Worm (Caenorhabditis elegans) whole organism, late embryonic: ENCODE measurements around the gene C13A10.1.

Source experiments
- C38D4.7 ChIP-seq: fragments of 200-800 bp; sonication (Bioruptor generic); optimal IDR thresholded peaks from 2 replicates; lab custom pipeline; 2018; ENCODE audit warnings: mild to moderate bottlenecking, missing genetic modification characterization, moderate library complexity, missing compliant biosample characterization
- K09A11.1 ChIP-seq: sonication (generic microtip); optimal IDR thresholded peaks from 2 replicates; lab custom pipeline; 2017; ENCODE audit warnings: antibody characterized with exemption, mild to moderate bottlenecking, missing genetic modification characterization, missing compliant biosample characterization; ENCODE audit not compliant: insufficient read depth
- Y22D7AL.16 ChIP-seq: sonication (generic microtip); optimal IDR thresholded peaks from 2 replicates; lab custom pipeline; 2016; ENCODE audit warnings: missing genetic modification characterization, missing compliant biosample characterization
- ahr-1 ChIP-seq: sonication (generic microtip); optimal IDR thresholded peaks from 2 replicates; lab custom pipeline; 2016; ENCODE audit warnings: missing genetic modification characterization, missing compliant biosample characterization
- ama-1 ChIP-seq: fragments of 150-350 bp; optimal IDR thresholded peaks from 2 replicates; lab custom pipeline; 2014
- ceh-14 ChIP-seq: sonication (generic microtip); optimal IDR thresholded peaks from 2 replicates; lab custom pipeline; 2016; ENCODE audit warnings: missing genotype, missing genetic modification characterization, missing compliant biosample characterization
- ceh-18 ChIP-seq: sonication (generic microtip); optimal IDR thresholded peaks from 2 replicates; lab custom pipeline; 2016; ENCODE audit warnings: missing genetic modification characterization, missing compliant biosample characterization
- ceh-24 ChIP-seq: sonication (generic microtip); optimal IDR thresholded peaks from 2 replicates; lab custom pipeline; 2016; ENCODE audit warnings: mild to moderate bottlenecking, missing genetic modification characterization, missing compliant biosample characterization
- ceh-31 ChIP-seq: sonication (generic microtip); optimal IDR thresholded peaks from 2 replicates; lab custom pipeline; 2016; ENCODE audit warnings: missing genetic modification characterization, missing compliant biosample characterization
- ceh-45 ChIP-seq: fragments of 200-800 bp; sonication (Bioruptor generic); IDR thresholded peaks from 2 replicates; pipeline ENCODE4 v1.3.6; 2022; ENCODE audit warnings: missing genetic modification reagents, missing genetic modification characterization, missing compliant biosample characterization
- ceh-48 ChIP-seq: sonication (generic microtip); optimal IDR thresholded peaks from 2 replicates; lab custom pipeline; 2016; ENCODE audit warnings: missing genetic modification characterization, inconsistent platforms, missing compliant biosample characterization
- ceh-6 ChIP-seq: fragments of 200-800 bp; sonication (Bioruptor generic); optimal IDR thresholded peaks from 2 replicates; lab custom pipeline; 2018; ENCODE audit warnings: mild to moderate bottlenecking, missing genetic modification characterization, missing compliant biosample characterization
- ceh-9 ChIP-seq: sonication (generic microtip); optimal IDR thresholded peaks from 2 replicates; lab custom pipeline; 2016; ENCODE audit warnings: mild to moderate bottlenecking, missing genetic modification characterization, inconsistent platforms, missing compliant biosample characterization
- che-1 ChIP-seq: sonication (generic microtip); optimal IDR thresholded peaks from 2 replicates; lab custom pipeline; 2016; ENCODE audit warnings: mild to moderate bottlenecking, missing genetic modification characterization, missing compliant biosample characterization
- dmd-4 ChIP-seq: sonication (generic microtip); optimal IDR thresholded peaks from 2 replicates; lab custom pipeline; 2016; ENCODE audit warnings: borderline replicate concordance, missing genetic modification characterization, missing compliant biosample characterization
- dve-1 ChIP-seq: sonication (generic microtip); optimal IDR thresholded peaks from 2 replicates; lab custom pipeline; 2017; ENCODE audit warnings: antibody characterized with exemption, mild to moderate bottlenecking, missing genetic modification characterization, missing compliant biosample characterization
- elt-4 ChIP-seq: sonication (generic microtip); optimal IDR thresholded peaks from 2 replicates; lab custom pipeline; 2016; ENCODE audit warnings: missing genetic modification characterization, missing compliant biosample characterization
- ets-4 ChIP-seq: sonication (generic microtip); optimal IDR thresholded peaks from 2 replicates; lab custom pipeline; 2016; ENCODE audit warnings: missing genetic modification characterization, missing compliant biosample characterization
- fax-1 ChIP-seq: sonication (generic microtip); optimal IDR thresholded peaks from 2 replicates; lab custom pipeline; 2016; ENCODE audit warnings: missing genotype, missing genetic modification characterization, missing compliant biosample characterization
- fkh-10 ChIP-seq: fragments of 150-350 bp; optimal IDR thresholded peaks from 2 replicates; lab custom pipeline; 2014; ENCODE audit warnings: missing biosample characterization, missing genetic modification reagents, missing genetic modification characterization
- fkh-6 ChIP-seq: sonication (generic microtip); optimal IDR thresholded peaks from 2 replicates; lab custom pipeline; 2016; ENCODE audit warnings: missing genetic modification characterization, missing compliant biosample characterization
- hlh-13 ChIP-seq: fragments of 200-800 bp; sonication (Bioruptor generic); optimal IDR thresholded peaks from 2 replicates; lab custom pipeline; 2018; ENCODE audit warnings: mild to moderate bottlenecking, missing genetic modification characterization, missing compliant biosample characterization
- hlh-15 ChIP-seq: sonication (generic microtip); optimal IDR thresholded peaks from 2 replicates; lab custom pipeline; 2016; ENCODE audit warnings: missing genetic modification characterization, missing compliant biosample characterization
- hlh-6 ChIP-seq: sonication (generic microtip); optimal IDR thresholded peaks from 2 replicates; lab custom pipeline; 2016; ENCODE audit warnings: missing genotype, missing genetic modification characterization, missing compliant biosample characterization
- hlh-8 ChIP-seq: sonication (generic microtip); optimal IDR thresholded peaks from 2 replicates; lab custom pipeline; 2016; ENCODE audit warnings: missing genotype, missing genetic modification characterization, missing compliant biosample characterization
- lim-6 ChIP-seq: sonication (generic microtip); optimal IDR thresholded peaks from 2 replicates; lab custom pipeline; 2016; ENCODE audit warnings: missing genetic modification characterization, missing compliant biosample characterization
- lin-11 ChIP-seq: fragments of 200-800 bp; sonication (Bioruptor generic); optimal IDR thresholded peaks from 2 replicates; lab custom pipeline; 2018; ENCODE audit warnings: mild to moderate bottlenecking, missing genetic modification characterization, missing compliant biosample characterization
- madf-2 ChIP-seq: sonication (generic microtip); optimal IDR thresholded peaks from 2 replicates; lab custom pipeline; 2017; ENCODE audit warnings: missing genetic modification characterization, missing compliant biosample characterization
- mec-3 ChIP-seq: sonication (generic microtip); optimal IDR thresholded peaks from 2 replicates; lab custom pipeline; 2016; ENCODE audit warnings: borderline replicate concordance, missing genetic modification characterization, missing compliant biosample characterization
- nfya-1 ChIP-seq: sonication (generic microtip); optimal IDR thresholded peaks from 2 replicates; lab custom pipeline; 2017; ENCODE audit warnings: missing genetic modification characterization, mild to moderate bottlenecking, missing compliant biosample characterization, antibody characterized with exemption, moderate library complexity
- nhr-11 ChIP-seq: fragments of 150-350 bp; optimal IDR thresholded peaks from 2 replicates; lab custom pipeline; 2014; ENCODE audit warnings: missing biosample characterization, missing genetic modification characterization
- nhr-232 ChIP-seq: sonication (generic microtip); optimal IDR thresholded peaks from 2 replicates; lab custom pipeline; 2016; ENCODE audit warnings: missing genetic modification characterization, missing compliant biosample characterization
- pag-3 ChIP-seq: sonication (generic microtip); optimal IDR thresholded peaks from 2 replicates; lab custom pipeline; 2016; ENCODE audit warnings: missing compliant biosample characterization, missing genetic modification characterization, borderline replicate concordance
- pat-9 ChIP-seq: fragments of 200-800 bp; sonication (Bioruptor generic); optimal IDR thresholded peaks from 2 replicates; lab custom pipeline; 2018; ENCODE audit warnings: mild to moderate bottlenecking, missing genetic modification characterization, moderate library complexity, missing compliant biosample characterization
- pax-1 ChIP-seq: fragments of 150-350 bp; optimal IDR thresholded peaks from 2 replicates; lab custom pipeline; 2014; ENCODE audit warnings: missing biosample characterization, missing genetic modification characterization
- pqm-1 ChIP-seq: sonication (generic microtip); optimal IDR thresholded peaks from 2 replicates; lab custom pipeline; 2016; ENCODE audit warnings: missing genetic modification characterization, missing compliant biosample characterization
- pros-1 ChIP-seq: fragments of 150-350 bp; optimal IDR thresholded peaks from 2 replicates; lab custom pipeline; 2014; ENCODE audit warnings: missing biosample characterization, missing genetic modification reagents, missing genetic modification characterization
- sdc-2 ChIP-seq: sonication (generic microtip); optimal IDR thresholded peaks from 2 replicates; lab custom pipeline; 2016; ENCODE audit warnings: missing genotype, missing genetic modification characterization, missing compliant biosample characterization
- sox-2 ChIP-seq: fragments of 200-800 bp; sonication (Bioruptor generic); IDR thresholded peaks from 2 replicates; pipeline ENCODE4 v1.3.6; 2022; ENCODE audit warnings: missing genetic modification reagents, missing genetic modification characterization, missing compliant biosample characterization
- tbx-2 ChIP-seq: sonication (generic microtip); optimal IDR thresholded peaks from 2 replicates; lab custom pipeline; 2016; ENCODE audit warnings: missing genetic modification characterization, missing compliant biosample characterization
- unc-3 ChIP-seq, 2 experiments: fragments of 200-800 bp in 1 of 2; sonication (Bioruptor generic) in 1 of 2; sonication (generic microtip) in 1 of 2; conservative IDR thresholded peaks in 1 of 2; optimal IDR thresholded peaks in 1 of 2; 2 replicates each; pipeline versions ENCODE4 v1.3.6 to Lab custom; 2016 to 2022; ENCODE audit warnings: missing compliant biosample characterization in 2 of 2, missing genetic modification characterization in 2 of 2, missing genetic modification reagents in 1 of 2
- unc-42 ChIP-seq: sonication (generic microtip); optimal IDR thresholded peaks from 2 replicates; lab custom pipeline; 2016; ENCODE audit warnings: missing genotype, missing genetic modification characterization, missing compliant biosample characterization
- unc-55 ChIP-seq: sonication (generic microtip); optimal IDR thresholded peaks from 2 replicates; lab custom pipeline; 2017; ENCODE audit warnings: missing biosample characterization, missing genetic modification reagents, missing genetic modification characterization
- unc-86 ChIP-seq: sonication (generic microtip); optimal IDR thresholded peaks from 2 replicates; lab custom pipeline; 2016; ENCODE audit warnings: missing genetic modification characterization, missing compliant biosample characterization
- zip-5 ChIP-seq: sonication (generic microtip); optimal IDR thresholded peaks from 2 replicates; lab custom pipeline; 2016; ENCODE audit warnings: missing genetic modification characterization, missing compliant biosample characterization

C13A10.1 gene

ce11 chrII:1326689-1327088, 28.8 kb downstream of the C13A10.1 start, which contains the start of gene jip-1:
Gene jip-1 (plus strand): TSS chrII:1326989.
- TF ChIP-seq pax-1: no peak
- TF ChIP-seq Y22D7AL.16: no peak
- TF ChIP-seq ahr-1 (tag; lab: Kevin White, UChicago): no peak
- TF ChIP-seq dve-1: no peak
- no peak for TF ChIP-seq lim-6 (tag; lab: Kevin White, UChicago)
- no peak for TF ChIP-seq ama-1 (lab: Kevin White, UChicago)
- TF ChIP-seq ceh-48: no peak
- no peak for TF ChIP-seq pat-9 (tag; lab: Kevin White, UChicago)
- TF ChIP-seq pag-3 (tag; lab: Kevin White, UChicago): no peak
- TF ChIP-seq madf-2: no peak
- TF ChIP-seq unc-3 (GFP tag; conservative IDR thresholded peaks at IDR 0.05; lab: Robert Waterston, UW): no peak
- no peak for TF ChIP-seq unc-3 (tag; optimal IDR thresholded peaks at IDR 0.05; lab: Kevin White, UChicago)
- TF ChIP-seq pqm-1 (tag; lab: Kevin White, UChicago): no peak
- TF ChIP-seq C38D4.7 (GFP tag; lab: Kevin White, UChicago): no peak
- TF ChIP-seq unc-86 (tag; lab: Kevin White, UChicago): no peak
- TF ChIP-seq sdc-2 (tag; lab: Kevin White, UChicago): no peak

DNA sequence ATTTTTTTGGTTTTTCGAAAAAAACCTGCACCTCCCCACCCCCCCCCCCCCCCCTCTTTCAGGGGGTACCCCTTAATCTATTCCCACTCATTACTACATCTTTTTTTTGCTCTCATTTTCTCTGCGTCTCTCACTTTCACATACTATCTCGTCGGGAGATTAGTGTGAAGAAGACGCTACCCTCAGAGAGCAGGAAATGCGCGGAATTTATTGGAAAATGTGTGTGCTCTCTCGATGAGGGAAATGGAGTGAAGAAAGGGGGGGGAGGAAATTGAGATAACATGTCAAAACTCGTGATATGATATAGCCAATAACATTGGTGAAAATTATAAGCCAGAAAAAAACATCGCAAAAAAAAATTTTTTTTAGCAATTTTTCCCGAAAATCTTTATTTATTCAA, 29.8 kb downstream of the C13A10.1 start:
- TF ChIP-seq madf-2 (no peak), che-1 (no peak), dmd-4 (tag; lab: Kevin White, UChicago) (no peak), K09A11.1 (tag; lab: Kevin White, UChicago) (no peak), elt-4 (tag; lab: Kevin White, UChicago) (no peak), ahr-1 (tag; lab: Kevin White, UChicago) (no peak), ets-4 (no peak), lin-11 (tag; lab: Kevin White, UChicago) (no peak), ama-1 (lab: Kevin White, UChicago) (no peak), fax-1 (tag; lab: Kevin White, UChicago) (no peak), nhr-232 (tag; lab: Kevin White, UChicago) (no peak), pros-1 (tag; lab: Kevin White, UChicago) (no peak), fkh-10 (no peak), hlh-8 (no peak), zip-5 (no peak), pax-1 (no peak)

- TF ChIP-seq ceh-9 (tag; lab: Kevin White, UChicago) (no peak), unc-42 (peak; percentile 72)
These were observed 31.4 kb downstream of the C13A10.1 start for ce11 chrII:1324017-1324416.

DNA sequence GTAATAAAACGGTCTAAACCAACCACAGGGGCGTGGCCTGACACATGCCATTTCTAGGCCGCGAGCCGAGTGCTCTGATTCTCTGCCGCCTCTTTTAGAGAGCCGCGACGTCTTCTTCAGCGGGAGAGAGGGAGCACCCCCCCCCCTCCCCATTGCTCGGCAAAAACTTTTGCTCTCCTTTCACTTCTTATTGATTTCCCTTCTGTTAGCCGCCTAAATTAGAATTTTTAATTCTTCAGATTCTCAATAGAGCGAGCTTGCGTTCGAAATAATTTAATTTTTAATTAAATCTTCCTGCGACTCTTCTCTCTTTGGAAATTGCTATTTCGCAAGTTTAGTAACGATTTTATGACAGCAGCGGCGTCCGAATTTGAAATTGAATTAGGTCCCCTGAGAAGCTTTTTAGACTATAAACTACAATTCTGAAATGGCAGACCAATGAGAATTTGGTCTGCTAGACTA, 32.2 kb downstream of the C13A10.1 start:
- TF ChIP-seq ets-4: no peak
- no peak for TF ChIP-seq fkh-10
- TF ChIP-seq ceh-45 (GFP tag; lab: Robert Waterston, UW): no peak
- TF ChIP-seq hlh-6 (tag; lab: Kevin White, UChicago): no peak
- TF ChIP-seq lin-11 (tag; lab: Kevin White, UChicago): no peak
- no peak for TF ChIP-seq mec-3
- TF ChIP-seq hlh-13 (GFP tag; lab: Kevin White, UChicago): no peak
- no peak for TF ChIP-seq pag-3 (tag; lab: Kevin White, UChicago)
- TF ChIP-seq pat-9 (tag; lab: Kevin White, UChicago): no peak
- TF ChIP-seq tbx-2 (tag; lab: Kevin White, UChicago): peak; percentile 17
- TF ChIP-seq ceh-6 (GFP tag; lab: Kevin White, UChicago): no peak
- TF ChIP-seq unc-55 (GFP tag; lab: Kevin White, UChicago): no peak
- TF ChIP-seq ama-1 (lab: Kevin White, UChicago): no peak
- no peak for TF ChIP-seq ceh-18
- no peak for TF ChIP-seq ceh-24 (tag; lab: Kevin White, UChicago)
- TF ChIP-seq C38D4.7 (GFP tag; lab: Kevin White, UChicago): no peak
- TF ChIP-seq ceh-48: peak; percentile 70
- no peak for TF ChIP-seq unc-3 (GFP tag; conservative IDR thresholded peaks at IDR 0.05; lab: Robert Waterston, UW)
- no peak for TF ChIP-seq unc-3 (tag; optimal IDR thresholded peaks at IDR 0.05; lab: Kevin White, UChicago)
- no peak for TF ChIP-seq pros-1 (tag; lab: Kevin White, UChicago)
- peak; percentile 15 for TF ChIP-seq unc-86 (tag; lab: Kevin White, UChicago)
- peak; percentile 50 for TF ChIP-seq ceh-31
- no peak for TF ChIP-seq dmd-4 (tag; lab: Kevin White, UChicago)
- TF ChIP-seq nhr-11: no peak
- no peak for TF ChIP-seq hlh-8
- peak; percentile 20 for TF ChIP-seq che-1
- TF ChIP-seq ceh-14 (tag; lab: Kevin White, UChicago): peak; percentile 99
- peak; percentile 7 for TF ChIP-seq nfya-1 (tag; lab: Kevin White, UChicago)
- TF ChIP-seq hlh-15: no peak
- TF ChIP-seq sox-2 (GFP tag; lab: Robert Waterston, UW): no peak
- no peak for TF ChIP-seq fkh-6 (tag; lab: Kevin White, UChicago)
